Worm (Caenorhabditis elegans): ENCODE data around the gene F54B3.2.

The F54B3.2 gene

DNA sequence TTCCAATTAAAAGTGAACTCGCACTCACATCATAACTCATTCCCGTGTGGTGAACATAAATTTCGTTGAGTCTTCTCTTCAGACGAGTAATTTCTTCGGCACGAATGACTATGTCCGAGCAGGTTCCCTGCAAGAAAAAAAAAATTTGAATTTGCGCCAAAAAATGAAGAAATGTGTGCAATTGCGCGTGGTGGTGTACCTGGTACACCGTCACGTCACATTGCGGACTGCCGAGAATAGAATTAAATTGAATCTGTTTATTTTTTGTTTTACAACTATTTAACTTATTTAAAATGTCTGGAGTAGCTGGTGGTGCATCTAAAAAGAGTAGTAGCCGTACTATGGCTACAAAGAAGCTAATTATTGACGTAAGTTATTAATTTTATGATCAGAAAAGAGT lies 31.0 kb upstream of the F54B3.2 start, which contains the start of gene mdt-22 (continued):
- no peak for TF ChIP-seq F44E2.7 (GFP tag; IDR thresholded peaks at IDR 0.05)
- peak; percentile 43 for TF ChIP-seq hlh-30 (tag; optimal IDR thresholded peaks at IDR 0.05; ENCODE audit: insufficient read depth)
- peak; percentile 62 for TF ChIP-seq vab-7 (GFP tag; IDR thresholded peaks at IDR 0.05)
- TF ChIP-seq skn-1 (tag; optimal IDR thresholded peaks at IDR 0.05) = no peak
- TF ChIP-seq nhr-28 (tag; optimal IDR thresholded peaks at IDR 0.05) = peak; percentile 20

DNA sequence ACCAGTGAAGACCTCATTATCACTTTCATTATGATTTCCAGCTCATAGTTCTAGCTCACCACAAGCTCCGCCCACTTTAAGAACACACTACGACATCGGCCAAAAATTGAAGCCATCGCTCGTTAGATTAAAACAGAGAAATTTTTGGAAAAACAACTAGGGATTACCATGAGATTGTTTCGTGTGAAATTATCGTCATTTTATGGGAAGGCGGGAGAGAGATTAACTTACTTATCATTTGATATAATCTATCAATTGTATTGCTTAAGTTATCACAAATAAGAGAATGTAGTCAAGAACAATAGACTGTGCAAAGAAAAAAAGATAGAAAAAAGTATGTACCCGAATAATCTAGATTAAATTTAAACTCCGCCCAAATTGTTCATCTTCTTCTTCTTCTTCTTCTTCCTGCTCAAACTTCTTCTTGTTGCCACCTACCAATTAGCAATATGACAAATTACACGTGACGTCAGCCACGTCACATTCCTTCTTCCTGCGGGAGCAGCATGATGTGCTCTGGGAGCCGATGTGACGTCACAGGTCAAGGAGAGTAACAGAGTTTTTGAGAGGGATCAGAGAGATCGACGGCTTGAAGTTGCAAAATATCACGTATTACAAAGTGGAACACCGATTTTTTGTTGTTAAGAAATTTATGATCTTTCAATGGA lies 30.3 kb upstream of the F54B3.2 start, which contains the start of gene nep-26:
TSS of gene nep-26 (minus strand) at position 51 of the 668 bp plus-strand sequence.
- peak; percentile 37; the same call in 1 of the 2 replicates for TF ChIP-seq ceh-20 (GFP tag; IDR thresholded peaks at IDR 0.05)
- no peak for TF ChIP-seq fkh-10 (GFP tag; optimal IDR thresholded peaks at IDR 0.05)
- TF ChIP-seq ztf-11 (tag; optimal IDR thresholded peaks at IDR 0.05) = no peak
- TF ChIP-seq nhr-11 (tag; optimal IDR thresholded peaks at IDR 0.05) = peak; percentile 74
- TF ChIP-seq hlh-11 (tag; optimal IDR thresholded peaks at IDR 0.05) = peak; percentile 41
- TF ChIP-seq lsy-2 (tag; optimal IDR thresholded peaks at IDR 0.05) = peak in 1 of 2 experiments; percentile 22
- TF ChIP-seq nhr-111 (GFP tag; optimal IDR thresholded peaks at IDR 0.05) = no peak
- peak; percentile 14 to 94 for TF ChIP-seq hif-1 (tag; optimal IDR thresholded peaks at IDR 0.05)
- TF ChIP-seq daf-16 (GFP tag; optimal IDR thresholded peaks at IDR 0.05) = peak in 1 of 2 experiments; percentile 89
- TF ChIP-seq daf-16 (tag; optimal IDR thresholded peaks at IDR 0.05) = no peak
- no peak for TF ChIP-seq unc-130 (GFP tag; optimal IDR thresholded peaks at IDR 0.05)
- peak; percentile 64 for TF ChIP-seq hlh-30 (tag; optimal IDR thresholded peaks at IDR 0.05; ENCODE audit: insufficient read depth)

DNA sequence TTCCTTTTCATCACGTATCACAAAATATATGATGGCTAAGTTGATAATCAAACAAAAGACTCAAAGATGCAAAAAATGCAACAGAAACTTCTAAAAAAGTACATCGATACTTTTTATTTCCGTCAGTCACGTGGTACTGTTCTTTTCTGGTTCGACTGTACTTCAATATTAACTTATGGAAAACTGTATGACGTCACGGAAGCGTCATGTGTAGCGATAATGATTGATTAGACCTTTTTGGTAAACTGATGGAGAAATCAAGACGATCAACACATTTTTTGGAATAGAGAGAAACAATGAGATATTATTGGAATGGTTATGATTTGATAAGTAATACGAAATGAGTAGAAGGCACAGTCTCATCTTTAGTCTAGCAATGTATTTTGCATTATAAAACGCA lies 24.3 kb upstream of the F54B3.2 start:
- TF ChIP-seq hmg-1.1 (GFP tag; IDR thresholded peaks at IDR 0.05) = no peak
- no peak for TF ChIP-seq zfp-3 (GFP tag; conservative IDR thresholded peaks at IDR 0.05)
- no peak for TF ChIP-seq zip-2 (tag; optimal IDR thresholded peaks at IDR 0.05)
- no peak for TF ChIP-seq zag-1 (tag; optimal IDR thresholded peaks at IDR 0.05)
- TF ChIP-seq unc-62 (GFP tag; optimal IDR thresholded peaks at IDR 0.05 in 1 of 2) = peak in 1 of 2 experiments; percentile 81
- no peak for TF ChIP-seq unc-62 (tag; optimal IDR thresholded peaks at IDR 0.05)
- TF ChIP-seq dmd-6 (GFP tag; IDR thresholded peaks at IDR 0.05) = peak; percentile 38
- TF ChIP-seq ceh-32 (tag; optimal IDR thresholded peaks at IDR 0.05; ENCODE audit: poor library complexity) = no peak
- no peak for TF ChIP-seq nhr-6 (tag; optimal IDR thresholded peaks at IDR 0.05)
- TF ChIP-seq hif-1 (tag; optimal IDR thresholded peaks at IDR 0.05) = no peak
- peak; percentile 46 for TF ChIP-seq hlh-30 (tag; optimal IDR thresholded peaks at IDR 0.05; ENCODE audit: insufficient read depth)
- TF ChIP-seq dmd-9 (GFP tag; IDR thresholded peaks at IDR 0.05) = no peak
- peak in 1 of 2 experiments; percentile 51 for TF ChIP-seq mdl-1 (tag; optimal IDR thresholded peaks at IDR 0.05)
- no peak for TF ChIP-seq attf-4 (tag; optimal IDR thresholded peaks at IDR 0.05)
- TF ChIP-seq dve-1 (tag; optimal IDR thresholded peaks at IDR 0.05; ENCODE audit: insufficient read depth) = no peak
- TF ChIP-seq nhr-28 (tag; optimal IDR thresholded peaks at IDR 0.05) = peak; percentile 68
- TF ChIP-seq dmd-8 (GFP tag; IDR thresholded peaks at IDR 0.05) = no peak
- TF ChIP-seq duxl-1 (tag; optimal IDR thresholded peaks at IDR 0.05; ENCODE audit: poor library complexity) = no peak
- no peak for TF ChIP-seq sdz-12 (GFP tag; optimal IDR thresholded peaks at IDR 0.05)
- no peak for TF ChIP-seq snpc-1.2 (GFP tag; IDR thresholded peaks at IDR 0.05)
- no peak for TF ChIP-seq D1046.2 (GFP tag; IDR thresholded peaks at IDR 0.05)
- TF ChIP-seq tra-1 (GFP tag; IDR thresholded peaks at IDR 0.05) = peak; percentile 57; the same call in 1 of the 2 replicates
- TF ChIP-seq F10B5.3 (tag; optimal IDR thresholded peaks at IDR 0.05) = no peak
- peak in 1 of 2 experiments; percentile 37 for TF ChIP-seq lsy-2 (tag; optimal IDR thresholded peaks at IDR 0.05)
- TF ChIP-seq daf-12 (tag; optimal IDR thresholded peaks at IDR 0.05) = no peak
- peak; percentile 34; the same call in 1 of the 2 replicates for TF ChIP-seq ceh-20 (GFP tag; IDR thresholded peaks at IDR 0.05)
- TF ChIP-seq mdt-29 (GFP tag; IDR thresholded peaks at IDR 0.05) = no peak
- no peak for TF ChIP-seq unc-39 (tag; optimal IDR thresholded peaks at IDR 0.05)
- no peak for TF ChIP-seq pha-4 (GFP tag; IDR thresholded peaks at IDR 0.05)
- no peak for TF ChIP-seq pha-4 (tag; optimal IDR thresholded peaks at IDR 0.05)

Measured in whole organism, L4 larva.